Worm (Caenorhabditis elegans) whole organism, early embryonic: ENCODE data around the gene scrm-7.

Experiments used
- B0310.2 ChIP-seq: sonication (generic microtip); optimal IDR thresholded peaks from 2 replicates; lab custom pipeline; 2016; ENCODE audit warnings: mild to moderate bottlenecking, missing genetic modification characterization, missing compliant biosample characterization
- ama-1 ChIP-seq: fragments of 150-350 bp; optimal IDR thresholded peaks from 2 replicates; lab custom pipeline; 2014
- ceh-13 ChIP-seq: fragments of 200-800 bp; sonication (Bioruptor generic); optimal IDR thresholded peaks from 2 replicates; lab custom pipeline; 2018; ENCODE audit warnings: mild to moderate bottlenecking, missing genetic modification characterization, missing compliant biosample characterization
- ceh-36 ChIP-seq: sonication (generic microtip); optimal IDR thresholded peaks from 2 replicates; lab custom pipeline; 2016; ENCODE audit warnings: missing genetic modification characterization, inconsistent platforms, missing compliant biosample characterization
- flt-1 ChIP-seq: fragments of 200-800 bp; sonication (Bioruptor generic); IDR thresholded peaks from 2 replicates; pipeline ENCODE4 v1.3.6; 2022; ENCODE audit warnings: missing genetic modification characterization, missing compliant biosample characterization
- hnd-1 ChIP-seq: sonication (generic microtip); optimal IDR thresholded peaks from 2 replicates; lab custom pipeline; 2016; ENCODE audit warnings: missing genetic modification characterization, missing compliant biosample characterization
- sea-1 ChIP-seq: fragments of 200-800 bp; sonication (Bioruptor generic); conservative IDR thresholded peaks from 2 replicates; pipeline ENCODE4 v1.3.6; 2022; ENCODE audit warnings: missing genetic modification characterization, missing compliant biosample characterization
- tbx-11 ChIP-seq: fragments of 200-800 bp; sonication (Bioruptor generic); IDR thresholded peaks from 2 replicates; pipeline ENCODE4 v1.3.6; 2022; ENCODE audit warnings: missing genetic modification characterization, missing compliant biosample characterization
- tbx-37 ChIP-seq: fragments of 200-800 bp; sonication (Bioruptor generic); conservative IDR thresholded peaks from 2 replicates; pipeline ENCODE4 v1.3.6; 2022; ENCODE audit warnings: missing genetic modification reagents, missing genetic modification characterization, missing compliant biosample characterization
- tra-4 ChIP-seq: sonication (generic microtip); optimal IDR thresholded peaks from 2 replicates; lab custom pipeline; 2017; ENCODE audit warnings: missing genetic modification characterization, missing compliant biosample characterization

- TF ChIP-seq sea-1 (no peak), B0310.2 (tag; lab: Kevin White, UChicago) (no peak), tbx-37 (no peak), ama-1 (lab: Kevin White, UChicago) (no peak), tbx-11 (GFP tag; lab: Robert Waterston, UW) (no peak), hnd-1 (tag; lab: Kevin White, UChicago) (no peak), flt-1 (GFP tag; lab: Robert Waterston, UW) (no peak), ceh-36 (tag; lab: Kevin White, UChicago) (no peak), tra-4 (tag; lab: Kevin White, UChicago) (no peak), ceh-13 (GFP tag; lab: Kevin White, UChicago) (no peak)
Observed at ce11 chrV:14820314-14820713, 40.8 kb upstream of the scrm-7 start.
